Worm (Caenorhabditis elegans): ENCODE results near the gene C34C12.1.
A peak's percentile ranks its signal among the peaks of the same experiment; 100 is the strongest.

Gene C34C12.1

DNA sequence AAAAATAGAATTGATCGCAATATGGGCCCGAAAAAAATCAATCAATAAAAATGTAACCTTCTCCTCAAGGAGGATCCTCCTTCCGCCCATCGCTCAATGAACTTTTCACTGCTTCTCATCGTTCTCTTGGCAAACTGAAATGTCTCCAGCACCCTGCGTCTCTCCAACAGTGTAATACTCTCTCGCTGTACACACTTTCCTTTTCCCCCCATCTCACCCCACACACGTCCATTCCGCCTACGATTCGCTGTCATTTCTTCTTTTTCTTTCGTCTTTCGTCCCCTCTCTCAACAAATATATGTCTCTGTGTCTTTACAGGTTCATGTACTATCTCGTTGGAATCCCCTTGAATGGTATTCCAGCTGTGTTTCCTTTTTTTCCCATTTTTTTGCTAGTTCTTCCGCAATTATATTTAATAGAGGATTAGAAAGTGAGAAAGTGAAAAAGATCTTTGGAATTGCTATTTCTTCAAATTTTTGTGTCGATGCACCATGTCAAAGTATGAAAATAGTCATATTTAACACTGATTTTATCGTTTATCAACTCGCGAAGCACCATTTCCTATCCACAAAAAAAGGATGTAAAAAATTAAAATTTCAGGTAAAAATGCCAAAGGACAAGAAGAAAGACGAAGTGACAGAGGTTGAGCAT lies 17.4 kb downstream of the C34C12.1 start, which contains the start of gene rsu-1 (continued):
- no peak for TF ChIP-seq cey-2 (tag; optimal IDR thresholded peaks at IDR 0.05; ENCODE audit: borderline replicate concordance, insufficient read depth)
- TF ChIP-seq ctbp-1 (GFP tag; IDR thresholded peaks at IDR 0.05): no peak
- TF ChIP-seq lir-3 (tag; optimal IDR thresholded peaks at IDR 0.05): no peak
- TF ChIP-seq zip-11 (GFP tag; IDR thresholded peaks at IDR 0.05): no peak
- peak; percentile 84 for TF ChIP-seq hlh-11 (tag; optimal IDR thresholded peaks at IDR 0.05)
- 0 out of 2 replicates have a peak, but pooled peaks have one; percentile 25 for TF ChIP-seq tra-1 (GFP tag; IDR thresholded peaks at IDR 0.05)
- no peak for TF ChIP-seq F26F4.8 (GFP tag; conservative IDR thresholded peaks at IDR 0.05)
- no peak for TF ChIP-seq ceh-82 (tag; optimal IDR thresholded peaks at IDR 0.05)
- no peak for TF ChIP-seq mxl-2 (GFP tag; conservative IDR thresholded peaks at IDR 0.05)
- TF ChIP-seq daf-12 (tag; optimal IDR thresholded peaks at IDR 0.05): no peak
- TF ChIP-seq mdt-29 (GFP tag; IDR thresholded peaks at IDR 0.05): no peak
- TF ChIP-seq skn-1 (tag; optimal IDR thresholded peaks at IDR 0.05): no peak
- TF ChIP-seq unc-39 (tag; optimal IDR thresholded peaks at IDR 0.05): no peak
- TF ChIP-seq zag-1 (tag; optimal IDR thresholded peaks at IDR 0.05): no peak
- no peak for TF ChIP-seq lin-29 (GFP tag; IDR thresholded peaks at IDR 0.05)
- no peak for TF ChIP-seq nhr-41 (GFP tag; IDR thresholded peaks at IDR 0.05)
- TF ChIP-seq ZK546.5 (tag; optimal IDR thresholded peaks at IDR 0.05): no peak
- TF ChIP-seq ceh-62 (tag; optimal IDR thresholded peaks at IDR 0.05): no peak
- peak in 1 of 2 experiments; percentile 70 for TF ChIP-seq lsy-2 (tag; optimal IDR thresholded peaks at IDR 0.05)
- TF ChIP-seq aly-2 (tag; optimal IDR thresholded peaks at IDR 0.05): no peak
- no peak for TF ChIP-seq ceh-44 (GFP tag; IDR thresholded peaks at IDR 0.05)
- TF ChIP-seq duxl-1 (tag; optimal IDR thresholded peaks at IDR 0.05; ENCODE audit: poor library complexity): peak; percentile 26
- TF ChIP-seq aha-1 (tag): peak; percentile 72
- TF ChIP-seq fkh-10 (GFP tag; optimal IDR thresholded peaks at IDR 0.05): peak; percentile 1

ce11 chrIII:3475014-3475413 lies 20.9 kb downstream of the C34C12.1 start:
- no peak for TF ChIP-seq lsy-2 (tag; optimal IDR thresholded peaks at IDR 0.05)
- TF ChIP-seq aha-1 (tag): no peak
- TF ChIP-seq daf-16 (GFP tag; optimal IDR thresholded peaks at IDR 0.05): no peak
- peak; percentile 19 for TF ChIP-seq daf-16 (tag; optimal IDR thresholded peaks at IDR 0.05)
- no peak for TF ChIP-seq spr-3 (GFP tag; optimal IDR thresholded peaks at IDR 0.05)
- TF ChIP-seq nhr-28 (tag; optimal IDR thresholded peaks at IDR 0.05): peak; percentile 60
- TF ChIP-seq hif-1 (tag; optimal IDR thresholded peaks at IDR 0.05): no peak
- peak; percentile 2 for TF ChIP-seq hlh-11 (tag; optimal IDR thresholded peaks at IDR 0.05)
- peak; percentile 52; the same call in 1 of the 2 replicates for TF ChIP-seq dmd-6 (GFP tag; IDR thresholded peaks at IDR 0.05)
- peak; percentile 60; the same call in 1 of the 2 replicates for TF ChIP-seq php-3 (GFP tag; IDR thresholded peaks at IDR 0.05)
- TF ChIP-seq D1046.2 (GFP tag; IDR thresholded peaks at IDR 0.05): no peak
- peak; percentile 58 for TF ChIP-seq pqm-1 (tag; optimal IDR thresholded peaks at IDR 0.05)
- TF ChIP-seq tra-1 (GFP tag; IDR thresholded peaks at IDR 0.05): 0 out of 2 replicates have a peak, but pooled peaks have one; percentile 7
- TF ChIP-seq lin-38 (GFP tag; IDR thresholded peaks at IDR 0.05): no peak
- no peak for TF ChIP-seq sdz-12 (GFP tag; optimal IDR thresholded peaks at IDR 0.05)
- TF ChIP-seq dve-1 (tag; optimal IDR thresholded peaks at IDR 0.05; ENCODE audit: insufficient read depth): peak; percentile 64
- TF ChIP-seq nhr-111 (GFP tag; optimal IDR thresholded peaks at IDR 0.05): no peak
- no peak for TF ChIP-seq arid-1 (GFP tag; conservative IDR thresholded peaks at IDR 0.05)
- no peak for TF ChIP-seq R02D3.7 (tag; optimal IDR thresholded peaks at IDR 0.05)
- TF ChIP-seq fos-1 (tag; optimal IDR thresholded peaks at IDR 0.05): no peak

Measured in whole organism, L4 larva.